Worm (Caenorhabditis elegans): ENCODE results near the gene otub-1.

The otub-1 gene

ce11 chrV:15085335-15085800 lies 19.3 kb downstream of the otub-1 start, which contains the start of the genes ahsa-1 and C01G10.7 (continued):
- TF ChIP-seq mes-2 (tag; optimal IDR thresholded peaks at IDR 0.05; ENCODE audit: poor library complexity, severe bottlenecking) (peak; percentile 99), nhr-48 (tag; optimal IDR thresholded peaks at IDR 0.05) (no peak), egl-43 (GFP tag; IDR thresholded peaks at IDR 0.05) (no peak), ceh-44 (GFP tag; IDR thresholded peaks at IDR 0.05) (peak; percentile 72; the same call in 1 of the 2 replicates), T26A8.4 (GFP tag; IDR thresholded peaks at IDR 0.05) (peak; percentile 59; the same call in 1 of the 2 replicates), jun-1 (tag; optimal IDR thresholded peaks at IDR 0.05) (no peak), dmd-9 (GFP tag; IDR thresholded peaks at IDR 0.05) (peak; percentile 86), spr-3 (GFP tag; optimal IDR thresholded peaks at IDR 0.05) (no peak), Y105C5A.15 (GFP tag; IDR thresholded peaks at IDR 0.05) (no peak), ZK546.5 (tag; optimal IDR thresholded peaks at IDR 0.05) (no peak), D1046.2 (GFP tag; IDR thresholded peaks at IDR 0.05) (no peak)

ce11 chrV:15087207-15087706 lies 21.2 kb downstream of the otub-1 start, which contains the start of the genes C01G10.15 and C01G10.6:
TSS of gene C01G10.15 (minus strand) at chrV:15087307.
TSS of gene C01G10.6 (plus strand) at chrV:15087656.
- TF ChIP-seq Y5F2A.4 (GFP tag; optimal IDR thresholded peaks at IDR 0.05) (no peak), hmg-1.1 (GFP tag; IDR thresholded peaks at IDR 0.05) (no peak), vab-7 (GFP tag; IDR thresholded peaks at IDR 0.05) (no peak), zfp-3 (GFP tag; conservative IDR thresholded peaks at IDR 0.05) (no peak), nhr-28 (tag; optimal IDR thresholded peaks at IDR 0.05) (no peak), nhr-237 (tag; optimal IDR thresholded peaks at IDR 0.05) (no peak), unc-39 (tag; optimal IDR thresholded peaks at IDR 0.05) (no peak), hlh-11 (tag; optimal IDR thresholded peaks at IDR 0.05) (no peak)

- TF ChIP-seq lin-29 (GFP tag; IDR thresholded peaks at IDR 0.05), result no peak
- TF ChIP-seq nhr-41 (GFP tag; IDR thresholded peaks at IDR 0.05), result no peak
- TF ChIP-seq zfp-2 (tag; optimal IDR thresholded peaks at IDR 0.05), result no peak
- no peak for TF ChIP-seq unc-39 (tag; optimal IDR thresholded peaks at IDR 0.05)
- TF ChIP-seq Y48G9A.11 (GFP tag; IDR thresholded peaks at IDR 0.05), result no peak
- no peak for TF ChIP-seq aha-1 (tag)
- TF ChIP-seq D1046.2 (GFP tag; IDR thresholded peaks at IDR 0.05), result no peak
- TF ChIP-seq ceh-28 (tag; optimal IDR thresholded peaks at IDR 0.05), result no peak
- no peak for TF ChIP-seq lin-1 (GFP tag; IDR thresholded peaks at IDR 0.05)
- no peak for TF ChIP-seq attf-4 (tag; optimal IDR thresholded peaks at IDR 0.05)
- TF ChIP-seq nhr-42 (GFP tag; IDR thresholded peaks at IDR 0.05), result no peak
- TF ChIP-seq lin-38 (GFP tag; IDR thresholded peaks at IDR 0.05), result no peak
- no peak for TF ChIP-seq zip-2 (tag; optimal IDR thresholded peaks at IDR 0.05)
- TF ChIP-seq Y75B8A.6 (GFP tag; IDR thresholded peaks at IDR 0.05), result no peak
- no peak for TF ChIP-seq F26F4.8 (GFP tag; conservative IDR thresholded peaks at IDR 0.05)
- TF ChIP-seq ceh-44 (GFP tag; IDR thresholded peaks at IDR 0.05), result no peak
- no peak for TF ChIP-seq egl-43 (GFP tag; IDR thresholded peaks at IDR 0.05)
- TF ChIP-seq pha-4 (GFP tag; IDR thresholded peaks at IDR 0.05), result no peak
- no peak for TF ChIP-seq pha-4 (tag; optimal IDR thresholded peaks at IDR 0.05)
Measured at ce11 chrV:15088613-15089012, 22.5 kb downstream of the otub-1 start, which contains the start of gene C01G10.18. TSS of gene C01G10.18 (minus strand) at chrV:15088713.

- TF ChIP-seq mxl-2 (GFP tag; conservative IDR thresholded peaks at IDR 0.05), result no peak
- TF ChIP-seq spr-1 (tag; optimal IDR thresholded peaks at IDR 0.05), result no peak
- TF ChIP-seq F49E8.2 (tag; optimal IDR thresholded peaks at IDR 0.05; ENCODE audit: borderline replicate concordance), result no peak
- no peak for TF ChIP-seq zfp-2 (tag; optimal IDR thresholded peaks at IDR 0.05)
- no peak for TF ChIP-seq T26A8.4 (GFP tag; IDR thresholded peaks at IDR 0.05)
- TF ChIP-seq ceh-28 (tag; optimal IDR thresholded peaks at IDR 0.05), result no peak
- TF ChIP-seq dpl-1 (GFP tag; optimal IDR thresholded peaks at IDR 0.05), result no peak
- no peak for TF ChIP-seq nhr-41 (GFP tag; IDR thresholded peaks at IDR 0.05)
- TF ChIP-seq snpc-4 (tag; optimal IDR thresholded peaks at IDR 0.05), result no peak
- no peak for TF ChIP-seq arid-1 (GFP tag; conservative IDR thresholded peaks at IDR 0.05)
- TF ChIP-seq madf-9 (GFP tag; conservative IDR thresholded peaks at IDR 0.05), result no peak
- no peak for TF ChIP-seq vab-7 (GFP tag; IDR thresholded peaks at IDR 0.05)
- TF ChIP-seq Y75B8A.6 (GFP tag; IDR thresholded peaks at IDR 0.05), result no peak
- TF ChIP-seq nhr-42 (GFP tag; IDR thresholded peaks at IDR 0.05), result no peak
- no peak for TF ChIP-seq ceh-32 (tag; optimal IDR thresholded peaks at IDR 0.05; ENCODE audit: poor library complexity)
Measured at ce11 chrV:15089438-15089837, 23.3 kb downstream of the otub-1 start, which contains the start of the genes C01G10.5 and C01G10.4. TSS of gene C01G10.5 (minus strand) at chrV:15089538. TSS of gene C01G10.4 (plus strand) at chrV:15089740.
